Worm (Caenorhabditis elegans) whole organism, L2 larva: Measurements from ENCODE around the gene C47E12.9.
A peak's percentile ranks its signal among the peaks of the same experiment; 100 is the strongest.

Source experiments
- C34F6.9 ChIP-seq: fragments of 150-350 bp; optimal IDR thresholded peaks from 2 replicates; lab custom pipeline; 2014; ENCODE audit warnings: missing biosample characterization, missing genetic modification characterization
- F13H6.1 ChIP-seq: sonication (generic microtip); optimal IDR thresholded peaks from 2 replicates; lab custom pipeline; 2016; ENCODE audit warnings: missing genetic modification characterization, missing compliant biosample characterization
- R02D3.7 ChIP-seq: fragments of 150-350 bp; optimal IDR thresholded peaks from 2 replicates; lab custom pipeline; 2014; ENCODE audit warnings: missing biosample characterization, missing genetic modification characterization
- Y55F3AM.14 ChIP-seq: fragments of 200-800 bp; sonication (Bioruptor generic); optimal IDR thresholded peaks from 2 replicates; lab custom pipeline; 2018; ENCODE audit warnings: mild to moderate bottlenecking, missing genetic modification characterization, missing compliant biosample characterization
- ZK546.5 ChIP-seq: sonication (generic microtip); optimal IDR thresholded peaks from 2 replicates; lab custom pipeline; 2017; ENCODE audit warnings: missing biosample characterization, missing genetic modification characterization
- alr-1 ChIP-seq: fragments of 150-350 bp; optimal IDR thresholded peaks from 2 replicates; lab custom pipeline; 2014; ENCODE audit warnings: missing biosample characterization, missing genetic modification characterization
- aly-2 ChIP-seq: fragments of 150-350 bp; optimal IDR thresholded peaks from 2 replicates; lab custom pipeline; 2014; ENCODE audit warnings: missing biosample characterization, missing genetic modification characterization
- blmp-1 ChIP-seq: sonication (generic microtip); optimal IDR thresholded peaks from 2 replicates; lab custom pipeline; 2017; ENCODE audit warnings: missing genetic modification characterization, mild to moderate bottlenecking, missing compliant biosample characterization, antibody characterized with exemption, moderate library complexity; ENCODE audit not compliant: insufficient read depth
- ceh-82 ChIP-seq: fragments of 150-350 bp; optimal IDR thresholded peaks from 2 replicates; lab custom pipeline; 2014; ENCODE audit warnings: missing biosample characterization, missing genetic modification characterization
- crh-2 ChIP-seq: sonication (generic microtip); optimal IDR thresholded peaks from 2 replicates; lab custom pipeline; 2017; ENCODE audit warnings: missing biosample characterization, missing genetic modification characterization
- elt-1 ChIP-seq: fragments of 150-350 bp; optimal IDR thresholded peaks from 2 replicates; lab custom pipeline; 2014; ENCODE audit warnings: missing biosample characterization, missing genetic modification characterization
- elt-3 ChIP-seq: sonication (generic microtip); optimal IDR thresholded peaks from 2 replicates; lab custom pipeline; 2017; ENCODE audit warnings: missing biosample characterization, missing genetic modification characterization
- fos-1 ChIP-seq: fragments of 150-350 bp; optimal IDR thresholded peaks from 2 replicates; lab custom pipeline; 2014; ENCODE audit warnings: missing biosample characterization, missing genetic modification characterization
- gmeb-1 ChIP-seq: fragments of 150-350 bp; optimal IDR thresholded peaks from 2 replicates; lab custom pipeline; 2014; ENCODE audit warnings: missing biosample characterization, missing genetic modification characterization
- lin-13 ChIP-seq: fragments of 150-350 bp; optimal IDR thresholded peaks from 2 replicates; lab custom pipeline; 2014; ENCODE audit warnings: missing biosample characterization, missing genetic modification reagents, missing genetic modification characterization
- lin-39 ChIP-seq: fragments of 150-350 bp; optimal IDR thresholded peaks from 2 replicates; lab custom pipeline; 2014; ENCODE audit warnings: missing biosample characterization, missing genetic modification reagents, missing genetic modification characterization
- lsy-2 ChIP-seq, 2 experiments: fragments of 150-350 bp in 1 of 2; sonication (generic microtip) in 1 of 2; optimal IDR thresholded peaks; 2 replicates each; lab custom pipeline; 2014 to 2017; ENCODE audit warnings: missing biosample characterization in 2 of 2, missing genetic modification characterization in 2 of 2
- mdl-1 ChIP-seq, 2 experiments: fragments of 150-350 bp in 1 of 2; sonication (generic microtip) in 1 of 2; optimal IDR thresholded peaks; 2 replicates each; lab custom pipeline; 2017; ENCODE audit warnings: missing biosample characterization in 2 of 2, missing genetic modification characterization in 2 of 2
- nhr-11 ChIP-seq: fragments of 150-350 bp; optimal IDR thresholded peaks from 2 replicates; lab custom pipeline; 2014; ENCODE audit warnings: missing biosample characterization, missing genetic modification characterization
- nhr-12 ChIP-seq: fragments of 150-350 bp; optimal IDR thresholded peaks from 2 replicates; lab custom pipeline; 2014; ENCODE audit warnings: missing biosample characterization, missing genetic modification characterization
- nhr-129 ChIP-seq: fragments of 150-350 bp; optimal IDR thresholded peaks from 2 replicates; lab custom pipeline; 2014; ENCODE audit warnings: missing biosample characterization, missing genetic modification characterization
- nhr-21 ChIP-seq: fragments of 150-350 bp; optimal IDR thresholded peaks from 2 replicates; lab custom pipeline; 2014; ENCODE audit warnings: missing biosample characterization, missing genetic modification characterization
- nhr-23 ChIP-seq: fragments of 150-350 bp; optimal IDR thresholded peaks from 2 replicates; lab custom pipeline; 2014; ENCODE audit warnings: missing biosample characterization, missing genetic modification reagents, missing genetic modification characterization
- nhr-237 ChIP-seq: fragments of 150-350 bp; optimal IDR thresholded peaks from 2 replicates; lab custom pipeline; 2014; ENCODE audit warnings: missing biosample characterization, missing genetic modification characterization
- nhr-25 ChIP-seq: fragments of 150-350 bp; sonication (generic microtip); optimal IDR thresholded peaks from 3 replicates; lab custom pipeline; 2014; ENCODE audit warnings: missing biosample characterization, missing genetic modification characterization
- nhr-6 ChIP-seq: fragments of 150-350 bp; optimal IDR thresholded peaks from 2 replicates; lab custom pipeline; 2014; ENCODE audit warnings: missing biosample characterization, missing genetic modification characterization
- nhr-77 ChIP-seq: fragments of 150-350 bp; optimal IDR thresholded peaks from 2 replicates; lab custom pipeline; 2014; ENCODE audit warnings: missing biosample characterization, missing genetic modification characterization
- skn-1 ChIP-seq: sonication (generic microtip); optimal IDR thresholded peaks from 2 replicates; lab custom pipeline; 2017; ENCODE audit warnings: missing biosample characterization, missing genetic modification characterization
- sma-3 ChIP-seq: sonication (generic microtip); optimal IDR thresholded peaks from 2 replicates; lab custom pipeline; 2016; ENCODE audit warnings: missing genetic modification reagents, missing genetic modification characterization, missing compliant biosample characterization
- unc-39 ChIP-seq: fragments of 150-350 bp; optimal IDR thresholded peaks from 2 replicates; lab custom pipeline; 2014; ENCODE audit warnings: missing biosample characterization, missing genetic modification characterization
- unc-55 ChIP-seq: fragments of 150-350 bp; sonication (generic microtip); optimal IDR thresholded peaks from 3 replicates; lab custom pipeline; 2014; ENCODE audit warnings: missing biosample characterization, missing genetic modification reagents, missing genetic modification characterization
- zag-1 ChIP-seq: fragments of 150-350 bp; optimal IDR thresholded peaks from 2 replicates; lab custom pipeline; 2014; ENCODE audit warnings: missing biosample characterization, missing genetic modification characterization
- ztf-1 ChIP-seq: fragments of 200-800 bp; sonication (Bioruptor generic); conservative IDR thresholded peaks from 2 replicates; pipeline ENCODE4 v1.3.6; 2022; ENCODE audit warnings: missing genetic modification characterization, missing compliant biosample characterization
- ztf-11 ChIP-seq: sonication (generic microtip); optimal IDR thresholded peaks from 2 replicates; lab custom pipeline; 2017; ENCODE audit warnings: missing biosample characterization, missing genetic modification characterization
- ztf-4 ChIP-seq: fragments of 150-350 bp; optimal IDR thresholded peaks from 2 replicates; lab custom pipeline; 2014; ENCODE audit warnings: missing biosample characterization, missing genetic modification characterization

The C47E12.9 gene

DNA sequence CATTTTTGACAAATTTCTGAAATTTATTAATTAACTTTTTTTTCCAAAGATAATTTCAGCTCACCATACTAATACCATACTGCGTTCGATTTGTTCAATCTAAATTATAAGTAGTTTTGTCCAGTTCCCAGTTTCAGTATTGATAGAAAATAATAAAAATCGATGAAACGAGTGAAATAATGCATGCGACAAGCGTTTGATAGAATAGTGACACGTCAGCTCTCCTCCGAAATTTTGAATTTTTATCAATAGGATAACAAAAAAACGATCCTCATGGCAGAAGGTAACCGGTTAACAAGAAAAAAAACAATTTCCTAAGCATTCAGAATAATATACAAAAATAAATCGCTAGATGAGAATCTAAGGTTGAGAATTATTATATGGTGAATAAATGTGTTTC is 27.3 kb downstream of the C47E12.9 start, which contains the start of gene C47E12.3:
Gene C47E12.3, minus strand, starts transcription at position 101 of the 400 bp plus-strand sequence.
- TF ChIP-seq ceh-82 (tag; lab: Kevin White, UChicago) (no peak), blmp-1 (no peak), zag-1 (tag; lab: Kevin White, UChicago) (no peak), elt-3 (tag; lab: Kevin White, UChicago) (no peak), crh-2 (tag; lab: Kevin White, UChicago) (no peak), F13H6.1 (tag; lab: Kevin White, UChicago) (no peak), ztf-4 (tag; lab: Kevin White, UChicago) (no peak), nhr-6 (tag; lab: Kevin White, UChicago) (no peak), nhr-12 (no peak), nhr-25 (tag; lab: Kevin White, UChicago) (no peak), R02D3.7 (tag; lab: Kevin White, UChicago) (no peak), Y55F3AM.14 (no peak)

DNA sequence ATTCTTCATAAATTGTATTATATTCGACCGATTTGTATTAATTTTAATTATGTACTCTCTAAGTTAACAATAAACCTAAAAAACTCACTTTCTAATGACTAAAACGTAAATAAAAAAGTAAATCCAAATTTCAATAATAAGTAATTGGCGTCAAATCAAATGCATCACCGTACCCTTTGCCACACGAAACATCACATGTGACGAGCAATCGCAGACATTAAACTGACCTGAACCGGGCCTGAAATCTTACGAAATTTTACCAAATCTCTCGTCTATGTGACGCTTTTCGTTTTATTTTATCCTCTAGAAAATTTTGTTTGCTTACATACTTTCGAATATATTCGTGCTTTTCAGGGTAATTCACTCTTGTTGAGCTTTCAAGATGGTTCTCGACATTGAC is 28.9 kb downstream of the C47E12.9 start, which contains the start of the genes C47E12.2 and sars-1:
Gene C47E12.2, minus strand, starts transcription at position 131 of the 400 bp plus-strand sequence.
Gene sars-1, plus strand, starts transcription at position 355 of the 400 bp plus-strand sequence.
- TF ChIP-seq ztf-1 (GFP tag; lab: Robert Waterston, UW) (no peak), lsy-2 (tag; optimal IDR thresholded peaks at IDR 0.05; lab: Kevin White, UChicago) (peak; percentile 58 to 92), lin-13 (GFP tag; lab: Kevin White, UChicago) (no peak), C34F6.9 (tag; lab: Kevin White, UChicago) (peak; percentile 18), lin-39 (tag; lab: Kevin White, UChicago) (no peak), nhr-237 (tag; lab: Kevin White, UChicago) (no peak), unc-39 (no peak), unc-55 (GFP tag; lab: Kevin White, UChicago) (no peak), elt-1 (tag; lab: Kevin White, UChicago) (no peak), R02D3.7 (tag; lab: Kevin White, UChicago) (no peak), nhr-129 (tag; lab: Kevin White, UChicago) (peak; percentile 88), skn-1 (tag; lab: Kevin White, UChicago) (no peak), ztf-11 (tag; lab: Kevin White, UChicago) (no peak), nhr-6 (tag; lab: Kevin White, UChicago) (no peak), mdl-1 (tag; optimal IDR thresholded peaks at IDR 0.05; lab: Kevin White, UChicago) (no peak), nhr-23 (tag; lab: Kevin White, UChicago) (no peak), crh-2 (tag; lab: Kevin White, UChicago) (peak; percentile 32), Y55F3AM.14 (no peak)

DNA sequence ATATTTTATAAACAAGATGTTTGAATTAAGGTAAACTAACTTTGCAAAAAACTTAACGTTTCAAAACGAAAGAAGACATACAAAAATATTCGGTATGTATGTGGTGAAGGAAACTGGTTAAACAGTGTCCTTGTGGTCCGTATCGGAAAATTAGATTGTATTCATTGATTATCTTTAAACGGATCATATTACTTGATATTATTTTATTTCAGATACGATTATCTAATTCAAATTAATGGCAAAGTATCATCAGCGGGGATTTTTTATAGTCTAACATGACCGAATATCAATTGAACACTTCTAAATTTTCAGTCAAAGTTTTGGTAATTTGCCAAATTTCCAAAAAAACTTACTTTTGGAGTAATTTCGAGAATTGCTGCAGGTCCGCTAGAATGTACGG is 32.3 kb downstream of the C47E12.9 start, which contains the start of gene C47E12.13:
Gene C47E12.13, minus strand, starts transcription at position 101 of the 400 bp plus-strand sequence.
- TF ChIP-seq nhr-25 (tag; lab: Kevin White, UChicago) (no peak), alr-1 (tag; lab: Kevin White, UChicago) (no peak), ztf-11 (tag; lab: Kevin White, UChicago) (no peak), zag-1 (tag; lab: Kevin White, UChicago) (no peak), fos-1 (no peak), skn-1 (tag; lab: Kevin White, UChicago) (no peak), nhr-129 (tag; lab: Kevin White, UChicago) (no peak)

DNA sequence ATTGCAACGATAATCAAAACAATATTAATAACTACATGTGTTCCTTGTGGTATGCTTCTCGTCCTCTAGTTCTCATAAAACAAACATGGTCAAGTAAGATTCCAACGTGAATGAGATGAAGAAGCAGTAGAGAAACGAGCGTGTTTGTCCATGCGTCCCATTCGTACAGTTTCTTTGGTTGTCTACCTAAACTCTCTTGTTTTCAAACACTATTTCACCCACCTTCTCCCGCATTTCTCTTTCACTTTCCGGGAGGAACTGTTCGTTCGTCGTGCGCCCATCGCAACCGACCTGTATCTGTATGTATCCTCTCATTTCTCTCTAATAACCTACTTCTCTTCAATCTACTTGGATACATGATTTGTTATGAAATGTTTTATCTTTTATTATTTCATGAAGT is 33.3 kb downstream of the C47E12.9 start:
- peak; percentile 64 for TF ChIP-seq nhr-21 (tag; lab: Kevin White, UChicago)
- TF ChIP-seq elt-3 (tag; lab: Kevin White, UChicago), result no peak
- TF ChIP-seq elt-1 (tag; lab: Kevin White, UChicago), result no peak
- TF ChIP-seq nhr-77 (tag; lab: Kevin White, UChicago), result no peak
- TF ChIP-seq Y55F3AM.14, result no peak
- TF ChIP-seq lin-39 (tag; lab: Kevin White, UChicago), result no peak
- no peak for TF ChIP-seq ZK546.5
- no peak for TF ChIP-seq ztf-4 (tag; lab: Kevin White, UChicago)
- TF ChIP-seq sma-3 (GFP tag; lab: Kevin White, UChicago), result peak; percentile 37
- TF ChIP-seq nhr-129 (tag; lab: Kevin White, UChicago), result peak; percentile 11
- no peak for TF ChIP-seq gmeb-1 (tag; lab: Kevin White, UChicago)
- TF ChIP-seq fos-1, result peak; percentile 46
- no peak for TF ChIP-seq unc-55 (GFP tag; lab: Kevin White, UChicago)
- TF ChIP-seq C34F6.9 (tag; lab: Kevin White, UChicago), result peak; percentile 8
- no peak for TF ChIP-seq nhr-11 (tag; lab: Kevin White, UChicago)
- peak; percentile 60 for TF ChIP-seq crh-2 (tag; lab: Kevin White, UChicago)
- peak; percentile 43 for TF ChIP-seq F13H6.1 (tag; lab: Kevin White, UChicago)
- TF ChIP-seq lsy-2 (tag; optimal IDR thresholded peaks at IDR 0.05; lab: Kevin White, UChicago), result peak in 1 of 2 experiments; percentile 9
- TF ChIP-seq blmp-1, result peak; percentile 93
- TF ChIP-seq mdl-1 (tag; optimal IDR thresholded peaks at IDR 0.05; lab: Kevin White, UChicago), result peak in 1 of 2 experiments; percentile 19
- peak; percentile 60 for TF ChIP-seq nhr-25 (tag; lab: Kevin White, UChicago)
- TF ChIP-seq aly-2, result no peak
